Worm (Caenorhabditis elegans): ENCODE data around the gene lbp-8.
A peak's percentile ranks its signal among the peaks of the same experiment; 100 is the strongest.

Gene lbp-8

DNA sequence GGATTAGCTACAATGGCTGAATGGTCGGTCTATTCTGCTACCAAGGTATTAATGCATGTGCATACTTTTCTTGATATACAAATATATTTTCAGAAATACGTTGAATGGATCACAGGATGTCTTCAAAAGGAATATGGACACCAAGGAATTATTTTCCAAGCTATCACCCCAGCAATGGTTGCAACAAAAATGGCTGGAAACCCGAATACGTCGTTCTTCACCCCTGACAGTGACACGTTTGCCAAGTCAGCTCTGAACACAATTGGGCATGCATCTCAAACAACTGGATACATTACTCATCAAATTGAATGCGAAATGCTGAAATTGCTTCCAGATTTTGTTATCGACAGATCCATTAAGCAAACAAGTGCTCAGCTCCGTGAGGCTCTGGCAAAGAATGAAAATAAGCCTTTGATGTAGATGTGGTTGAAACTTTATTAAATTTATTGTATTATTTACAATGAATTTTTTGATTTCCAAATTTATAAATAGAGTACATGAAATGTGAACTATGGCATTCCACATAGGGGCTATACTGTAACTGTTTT is 17.1 kb downstream of the lbp-8 start (continued):
- TF ChIP-seq F10B5.3 (tag; optimal IDR thresholded peaks at IDR 0.05) (no peak), cey-2 (tag; optimal IDR thresholded peaks at IDR 0.05; ENCODE audit: borderline replicate concordance, insufficient read depth) (no peak), unc-62 (GFP tag; optimal IDR thresholded peaks at IDR 0.05 in 1 of 2) (no peak), unc-62 (tag; optimal IDR thresholded peaks at IDR 0.05) (no peak), F26F4.8 (GFP tag; conservative IDR thresholded peaks at IDR 0.05) (no peak), dmd-8 (GFP tag; IDR thresholded peaks at IDR 0.05) (peak; percentile 69), php-3 (GFP tag; IDR thresholded peaks at IDR 0.05) (no peak), zag-1 (tag; optimal IDR thresholded peaks at IDR 0.05) (no peak), lin-1 (GFP tag; IDR thresholded peaks at IDR 0.05) (peak; percentile 51; the same call in 1 of the 2 replicates), spr-1 (tag; optimal IDR thresholded peaks at IDR 0.05) (no peak), mxl-3 (GFP tag; optimal IDR thresholded peaks at IDR 0.05) (peak; percentile 45), nhr-76 (tag; optimal IDR thresholded peaks at IDR 0.05) (no peak), ces-1 (GFP tag; optimal IDR thresholded peaks at IDR 0.05) (no peak), nhr-42 (GFP tag; IDR thresholded peaks at IDR 0.05) (peak; percentile 27; the same call in 1 of the 2 replicates), mdt-29 (GFP tag; IDR thresholded peaks at IDR 0.05) (peak; percentile 69; the same call in 1 of the 2 replicates), madf-9 (GFP tag; conservative IDR thresholded peaks at IDR 0.05) (peak; percentile 34; the same call in 1 of the 2 replicates), F37D6.2 (tag; optimal IDR thresholded peaks at IDR 0.05) (no peak), ceh-32 (tag; optimal IDR thresholded peaks at IDR 0.05; ENCODE audit: poor library complexity) (no peak), nhr-41 (GFP tag; IDR thresholded peaks at IDR 0.05) (peak; percentile 42; the same call in 1 of the 2 replicates), tag-97 (GFP tag; IDR thresholded peaks at IDR 0.05) (no peak), nhr-6 (tag; optimal IDR thresholded peaks at IDR 0.05) (no peak), nhr-102 (tag; optimal IDR thresholded peaks at IDR 0.05) (peak; percentile 70), tra-1 (GFP tag; IDR thresholded peaks at IDR 0.05) (peak; percentile 9; the same call in 1 of the 2 replicates), daf-12 (tag; optimal IDR thresholded peaks at IDR 0.05) (no peak), nhr-111 (GFP tag; optimal IDR thresholded peaks at IDR 0.05) (no peak), hlh-30 (tag; optimal IDR thresholded peaks at IDR 0.05; ENCODE audit: insufficient read depth) (peak; percentile 4), ama-1 (optimal IDR thresholded peaks at IDR 0.05) (no peak), arid-1 (GFP tag; conservative IDR thresholded peaks at IDR 0.05) (peak; percentile 50; the same call in 1 of the 2 replicates)

DNA sequence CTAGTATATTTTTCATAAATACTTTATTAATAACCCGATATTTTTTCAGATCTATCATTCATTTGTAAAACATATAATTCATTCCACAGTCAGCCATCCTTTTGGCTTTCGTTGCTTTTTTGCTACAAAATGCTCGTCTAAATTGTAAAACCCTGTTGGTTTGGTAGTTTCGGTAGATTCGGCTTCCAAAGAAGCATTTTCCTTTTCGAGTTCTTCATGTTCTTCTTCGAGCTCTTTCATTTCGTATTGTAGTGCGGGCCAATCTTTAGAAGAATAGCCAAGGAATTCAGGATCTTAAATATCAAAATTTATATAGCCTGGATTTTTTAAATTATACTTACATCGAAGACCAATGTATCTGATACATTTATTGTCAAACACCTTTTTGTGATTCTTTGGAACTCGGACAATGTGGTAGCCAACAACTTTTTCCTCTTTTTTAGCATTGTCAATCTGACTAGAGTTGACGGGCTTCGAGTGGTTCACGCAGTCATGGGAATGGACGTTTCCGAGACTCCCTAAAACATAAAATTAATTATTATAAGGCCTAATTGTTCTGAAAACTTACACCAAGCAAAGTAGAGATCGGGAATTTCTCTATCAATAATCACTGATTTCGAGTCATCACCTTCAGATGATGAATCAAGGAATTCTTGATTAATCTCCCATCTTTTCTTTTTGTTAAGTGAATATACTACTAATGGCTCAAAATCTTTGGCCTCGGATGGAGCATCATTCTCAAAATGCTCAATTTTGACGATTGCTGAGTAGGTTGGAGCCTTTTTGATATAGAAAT is 17.7 kb downstream of the lbp-8 start:
- no peak for TF ChIP-seq nhr-48 (tag; optimal IDR thresholded peaks at IDR 0.05)
- no peak for TF ChIP-seq lin-38 (GFP tag; IDR thresholded peaks at IDR 0.05)
- no peak for TF ChIP-seq F49E8.2 (tag; optimal IDR thresholded peaks at IDR 0.05; ENCODE audit: borderline replicate concordance)
- no peak for TF ChIP-seq arid-1 (GFP tag; conservative IDR thresholded peaks at IDR 0.05)
- no peak for TF ChIP-seq nhr-28 (tag; optimal IDR thresholded peaks at IDR 0.05)
- TF ChIP-seq nhr-42 (GFP tag; IDR thresholded peaks at IDR 0.05) = no peak
- TF ChIP-seq aly-2 (tag; optimal IDR thresholded peaks at IDR 0.05) = no peak
- no peak for TF ChIP-seq ZK337.2 (GFP tag; IDR thresholded peaks at IDR 0.05)
- TF ChIP-seq jun-1 (tag; optimal IDR thresholded peaks at IDR 0.05) = no peak
- TF ChIP-seq fkh-10 (GFP tag; optimal IDR thresholded peaks at IDR 0.05) = no peak
- TF ChIP-seq madf-5 (GFP tag; IDR thresholded peaks at IDR 0.05) = no peak
- TF ChIP-seq pha-4 (GFP tag; IDR thresholded peaks at IDR 0.05) = no peak
- no peak for TF ChIP-seq pha-4 (tag; optimal IDR thresholded peaks at IDR 0.05)
- no peak for TF ChIP-seq nhr-25 (tag; optimal IDR thresholded peaks at IDR 0.05; ENCODE audit: borderline replicate concordance, insufficient read depth)
- TF ChIP-seq nhr-11 (tag; optimal IDR thresholded peaks at IDR 0.05) = no peak
- peak in 1 of 2 experiments; percentile 18 for TF ChIP-seq hif-1 (tag; optimal IDR thresholded peaks at IDR 0.05)
- TF ChIP-seq lim-7 (GFP tag; IDR thresholded peaks at IDR 0.05) = no peak
- no peak for TF ChIP-seq nhr-111 (GFP tag; optimal IDR thresholded peaks at IDR 0.05)
- no peak for TF ChIP-seq unc-130 (GFP tag; optimal IDR thresholded peaks at IDR 0.05)
- TF ChIP-seq nhr-10 (tag; optimal IDR thresholded peaks at IDR 0.05) = no peak
- no peak for TF ChIP-seq F37D6.2 (tag; optimal IDR thresholded peaks at IDR 0.05)
- TF ChIP-seq ZK546.5 (tag; optimal IDR thresholded peaks at IDR 0.05) = no peak
- TF ChIP-seq hlh-30 (tag; optimal IDR thresholded peaks at IDR 0.05; ENCODE audit: insufficient read depth) = no peak
- TF ChIP-seq tra-1 (GFP tag; IDR thresholded peaks at IDR 0.05) = no peak
- TF ChIP-seq madf-9 (GFP tag; conservative IDR thresholded peaks at IDR 0.05) = no peak
- TF ChIP-seq mep-1 (tag; optimal IDR thresholded peaks at IDR 0.05) = no peak
- TF ChIP-seq mxl-3 (GFP tag; optimal IDR thresholded peaks at IDR 0.05) = no peak
- TF ChIP-seq Y105C5A.15 (GFP tag; IDR thresholded peaks at IDR 0.05) = no peak

Data from whole organism, L4 larva.